Worm (Caenorhabditis elegans) whole organism, L2 larva: ENCODE measurements around the gene lurp-3.

ENCODE experiments used
- C34F6.9 ChIP-seq: fragments of 150-350 bp; optimal IDR thresholded peaks from 2 replicates; lab custom pipeline; 2014; ENCODE audit warnings: missing biosample characterization, missing genetic modification characterization
- F13H6.1 ChIP-seq: sonication (generic microtip); optimal IDR thresholded peaks from 2 replicates; lab custom pipeline; 2016; ENCODE audit warnings: missing genetic modification characterization, missing compliant biosample characterization
- R02D3.7 ChIP-seq: fragments of 150-350 bp; optimal IDR thresholded peaks from 2 replicates; lab custom pipeline; 2014; ENCODE audit warnings: missing biosample characterization, missing genetic modification characterization
- Y55F3AM.14 ChIP-seq: fragments of 200-800 bp; sonication (Bioruptor generic); optimal IDR thresholded peaks from 2 replicates; lab custom pipeline; 2018; ENCODE audit warnings: mild to moderate bottlenecking, missing genetic modification characterization, missing compliant biosample characterization
- ZK546.5 ChIP-seq: sonication (generic microtip); optimal IDR thresholded peaks from 2 replicates; lab custom pipeline; 2017; ENCODE audit warnings: missing biosample characterization, missing genetic modification characterization
- alr-1 ChIP-seq: fragments of 150-350 bp; optimal IDR thresholded peaks from 2 replicates; lab custom pipeline; 2014; ENCODE audit warnings: missing biosample characterization, missing genetic modification characterization
- ceh-16 ChIP-seq: fragments of 150-350 bp; optimal IDR thresholded peaks from 2 replicates; lab custom pipeline; 2014; ENCODE audit warnings: missing biosample characterization, missing genetic modification characterization
- ceh-82 ChIP-seq: fragments of 150-350 bp; optimal IDR thresholded peaks from 2 replicates; lab custom pipeline; 2014; ENCODE audit warnings: missing biosample characterization, missing genetic modification characterization
- crh-2 ChIP-seq: sonication (generic microtip); optimal IDR thresholded peaks from 2 replicates; lab custom pipeline; 2017; ENCODE audit warnings: missing biosample characterization, missing genetic modification characterization
- egl-27 ChIP-seq: sonication (generic microtip); optimal IDR thresholded peaks from 3 replicates; lab custom pipeline; 2017; ENCODE audit warnings: missing biosample characterization, missing genetic modification reagents, missing genetic modification characterization
- elt-1 ChIP-seq: fragments of 150-350 bp; optimal IDR thresholded peaks from 2 replicates; lab custom pipeline; 2014; ENCODE audit warnings: missing biosample characterization, missing genetic modification characterization
- elt-3 ChIP-seq: sonication (generic microtip); optimal IDR thresholded peaks from 2 replicates; lab custom pipeline; 2017; ENCODE audit warnings: missing biosample characterization, missing genetic modification characterization
- fos-1 ChIP-seq: fragments of 150-350 bp; optimal IDR thresholded peaks from 2 replicates; lab custom pipeline; 2014; ENCODE audit warnings: missing biosample characterization, missing genetic modification characterization
- gmeb-1 ChIP-seq: fragments of 150-350 bp; optimal IDR thresholded peaks from 2 replicates; lab custom pipeline; 2014; ENCODE audit warnings: missing biosample characterization, missing genetic modification characterization
- lin-13 ChIP-seq: fragments of 150-350 bp; optimal IDR thresholded peaks from 2 replicates; lab custom pipeline; 2014; ENCODE audit warnings: missing biosample characterization, missing genetic modification reagents, missing genetic modification characterization
- lin-39 ChIP-seq: fragments of 150-350 bp; optimal IDR thresholded peaks from 2 replicates; lab custom pipeline; 2014; ENCODE audit warnings: missing biosample characterization, missing genetic modification reagents, missing genetic modification characterization
- mab-5 ChIP-seq: fragments of 150-350 bp; optimal IDR thresholded peaks from 2 replicates; lab custom pipeline; 2014; ENCODE audit warnings: missing biosample characterization, missing genetic modification characterization
- mbf-1 ChIP-seq: sonication (generic microtip); optimal IDR thresholded peaks from 2 replicates; lab custom pipeline; 2017; ENCODE audit warnings: missing biosample characterization, missing genetic modification characterization
- mdl-1 ChIP-seq, 2 experiments: fragments of 150-350 bp in 1 of 2; sonication (generic microtip) in 1 of 2; optimal IDR thresholded peaks; 2 replicates each; lab custom pipeline; 2017; ENCODE audit warnings: missing biosample characterization in 2 of 2, missing genetic modification characterization in 2 of 2
- nhr-10 ChIP-seq: sonication (generic microtip); optimal IDR thresholded peaks from 2 replicates; lab custom pipeline; 2017; ENCODE audit warnings: missing biosample characterization, missing genetic modification characterization
- nhr-11 ChIP-seq: fragments of 150-350 bp; optimal IDR thresholded peaks from 2 replicates; lab custom pipeline; 2014; ENCODE audit warnings: missing biosample characterization, missing genetic modification characterization
- nhr-12 ChIP-seq: fragments of 150-350 bp; optimal IDR thresholded peaks from 2 replicates; lab custom pipeline; 2014; ENCODE audit warnings: missing biosample characterization, missing genetic modification characterization
- nhr-129 ChIP-seq: fragments of 150-350 bp; optimal IDR thresholded peaks from 2 replicates; lab custom pipeline; 2014; ENCODE audit warnings: missing biosample characterization, missing genetic modification characterization
- nhr-21 ChIP-seq: fragments of 150-350 bp; optimal IDR thresholded peaks from 2 replicates; lab custom pipeline; 2014; ENCODE audit warnings: missing biosample characterization, missing genetic modification characterization
- nhr-23 ChIP-seq: fragments of 150-350 bp; optimal IDR thresholded peaks from 2 replicates; lab custom pipeline; 2014; ENCODE audit warnings: missing biosample characterization, missing genetic modification reagents, missing genetic modification characterization
- nhr-237 ChIP-seq: fragments of 150-350 bp; optimal IDR thresholded peaks from 2 replicates; lab custom pipeline; 2014; ENCODE audit warnings: missing biosample characterization, missing genetic modification characterization
- nhr-25 ChIP-seq: fragments of 150-350 bp; sonication (generic microtip); optimal IDR thresholded peaks from 3 replicates; lab custom pipeline; 2014; ENCODE audit warnings: missing biosample characterization, missing genetic modification characterization
- nhr-77 ChIP-seq: fragments of 150-350 bp; optimal IDR thresholded peaks from 2 replicates; lab custom pipeline; 2014; ENCODE audit warnings: missing biosample characterization, missing genetic modification characterization
- peb-1 ChIP-seq: fragments of 150-350 bp; optimal IDR thresholded peaks from 2 replicates; lab custom pipeline; 2014; ENCODE audit warnings: missing biosample characterization, missing genetic modification characterization
- sem-4 ChIP-seq: fragments of 150-350 bp; optimal IDR thresholded peaks from 2 replicates; lab custom pipeline; 2014; ENCODE audit warnings: missing biosample characterization, missing genetic modification reagents, missing genetic modification characterization
- skn-1 ChIP-seq: sonication (generic microtip); optimal IDR thresholded peaks from 2 replicates; lab custom pipeline; 2017; ENCODE audit warnings: missing biosample characterization, missing genetic modification characterization
- sma-3 ChIP-seq: sonication (generic microtip); optimal IDR thresholded peaks from 2 replicates; lab custom pipeline; 2016; ENCODE audit warnings: missing genetic modification reagents, missing genetic modification characterization, missing compliant biosample characterization
- sma-9 ChIP-seq, 2 experiments: fragments of 150-350 bp in 1 of 2; sonication (generic microtip) in 1 of 2; optimal IDR thresholded peaks; 2 replicates each; lab custom pipeline; 2014 to 2016; ENCODE audit warnings: missing genetic modification characterization in 2 of 2, mild to moderate bottlenecking in 1 of 2, missing biosample characterization in 1 of 2, missing compliant biosample characterization in 1 of 2, missing genetic modification reagents in 1 of 2, moderate library complexity in 1 of 2
- snpc-4 ChIP-seq: fragments of 150-350 bp; optimal IDR thresholded peaks from 2 replicates; lab custom pipeline; 2014; ENCODE audit warnings: missing biosample characterization, missing genetic modification characterization
- unc-39 ChIP-seq: fragments of 150-350 bp; optimal IDR thresholded peaks from 2 replicates; lab custom pipeline; 2014; ENCODE audit warnings: missing biosample characterization, missing genetic modification characterization
- unc-55 ChIP-seq: fragments of 150-350 bp; sonication (generic microtip); optimal IDR thresholded peaks from 3 replicates; lab custom pipeline; 2014; ENCODE audit warnings: missing biosample characterization, missing genetic modification reagents, missing genetic modification characterization
- zag-1 ChIP-seq: fragments of 150-350 bp; optimal IDR thresholded peaks from 2 replicates; lab custom pipeline; 2014; ENCODE audit warnings: missing biosample characterization, missing genetic modification characterization
- ztf-1 ChIP-seq: fragments of 200-800 bp; sonication (Bioruptor generic); conservative IDR thresholded peaks from 2 replicates; pipeline ENCODE4 v1.3.6; 2022; ENCODE audit warnings: missing genetic modification characterization, missing compliant biosample characterization
- ztf-11 ChIP-seq: sonication (generic microtip); optimal IDR thresholded peaks from 2 replicates; lab custom pipeline; 2017; ENCODE audit warnings: missing biosample characterization, missing genetic modification characterization

Gene lurp-3

DNA sequence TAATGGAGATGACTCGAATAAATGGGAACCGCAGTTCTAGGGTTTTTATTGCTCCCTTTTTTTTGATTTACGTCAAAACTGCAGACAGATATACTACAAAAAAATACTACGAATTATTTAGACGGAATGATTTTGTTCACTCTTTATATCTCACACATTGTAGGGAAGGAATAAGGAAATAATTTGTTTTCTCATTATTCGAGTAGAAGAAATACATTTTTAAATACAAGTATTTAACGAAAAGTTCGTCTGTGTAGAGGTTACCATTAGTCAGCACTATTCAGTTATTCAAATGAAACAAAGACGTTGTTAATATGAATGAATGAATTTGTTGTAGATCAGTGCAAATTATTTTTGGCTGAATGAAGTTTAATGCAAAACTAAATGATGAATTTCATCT is 28.8 kb upstream of the lurp-3 start, which contains the start of gene srd-18:
TSS of gene srd-18 (minus strand) at position 101 of the 400 bp plus-strand sequence.
- no peak for TF ChIP-seq sma-9 (GFP tag; optimal IDR thresholded peaks at IDR 0.05; lab: Kevin White, UChicago)
- TF ChIP-seq sma-9 (tag; optimal IDR thresholded peaks at IDR 0.05; lab: Kevin White, UChicago) = no peak
- TF ChIP-seq crh-2 = no peak
- TF ChIP-seq nhr-10 (tag; lab: Kevin White, UChicago) = no peak
- TF ChIP-seq ztf-11 (tag; lab: Kevin White, UChicago) = no peak
- TF ChIP-seq unc-55 (GFP tag; lab: Kevin White, UChicago) = no peak
- TF ChIP-seq mbf-1 (tag; lab: Kevin White, UChicago) = no peak
- no peak for TF ChIP-seq sma-3 (GFP tag; lab: Kevin White, UChicago)
- no peak for TF ChIP-seq nhr-23 (tag; lab: Kevin White, UChicago)
- TF ChIP-seq nhr-21 = no peak
- TF ChIP-seq unc-39 (tag; lab: Kevin White, UChicago) = no peak
- no peak for TF ChIP-seq sem-4 (tag; lab: Kevin White, UChicago)
- no peak for TF ChIP-seq nhr-25 (tag; lab: Kevin White, UChicago)
- no peak for TF ChIP-seq elt-1
- TF ChIP-seq elt-3 (tag; lab: Kevin White, UChicago) = no peak
- no peak for TF ChIP-seq lin-13 (GFP tag; lab: Kevin White, UChicago)
- TF ChIP-seq nhr-11 (tag; lab: Kevin White, UChicago) = no peak
- TF ChIP-seq R02D3.7 = no peak
- no peak for TF ChIP-seq ztf-1 (GFP tag; lab: Robert Waterston, UW)

DNA sequence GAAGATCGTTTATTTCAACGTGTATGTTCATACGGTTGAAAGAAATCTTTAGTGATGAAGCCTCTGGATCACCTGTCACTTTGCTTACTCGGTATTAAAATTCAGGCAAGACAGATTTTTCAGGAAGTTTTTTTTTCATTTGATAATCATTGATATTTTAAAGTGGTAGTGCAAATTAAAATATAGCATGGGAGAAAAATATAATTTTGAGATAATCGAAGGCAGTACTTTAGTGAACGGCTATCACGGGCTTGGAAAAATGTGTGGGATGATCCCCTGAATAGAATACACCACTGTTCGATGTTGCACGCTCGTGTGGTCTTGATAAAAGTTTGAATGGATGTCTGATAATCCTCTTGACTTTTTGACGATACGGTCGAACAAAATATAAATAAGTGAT is 28.2 kb upstream of the lurp-3 start:
- TF ChIP-seq mab-5 (no peak), ZK546.5 (no peak), ceh-16 (no peak), nhr-25 (tag; lab: Kevin White, UChicago) (no peak), nhr-77 (tag; lab: Kevin White, UChicago) (no peak), fos-1 (tag; lab: Kevin White, UChicago) (no peak), nhr-237 (tag; lab: Kevin White, UChicago) (no peak), nhr-129 (no peak), C34F6.9 (tag; lab: Kevin White, UChicago) (no peak), nhr-12 (tag; lab: Kevin White, UChicago) (no peak), mdl-1 (tag; optimal IDR thresholded peaks at IDR 0.05; lab: Kevin White, UChicago) (no peak), nhr-10 (tag; lab: Kevin White, UChicago) (no peak), gmeb-1 (tag; lab: Kevin White, UChicago) (no peak), alr-1 (tag; lab: Kevin White, UChicago) (no peak), snpc-4 (tag; lab: Kevin White, UChicago) (no peak), zag-1 (no peak), lin-39 (tag; lab: Kevin White, UChicago) (no peak), R02D3.7 (no peak)

DNA sequence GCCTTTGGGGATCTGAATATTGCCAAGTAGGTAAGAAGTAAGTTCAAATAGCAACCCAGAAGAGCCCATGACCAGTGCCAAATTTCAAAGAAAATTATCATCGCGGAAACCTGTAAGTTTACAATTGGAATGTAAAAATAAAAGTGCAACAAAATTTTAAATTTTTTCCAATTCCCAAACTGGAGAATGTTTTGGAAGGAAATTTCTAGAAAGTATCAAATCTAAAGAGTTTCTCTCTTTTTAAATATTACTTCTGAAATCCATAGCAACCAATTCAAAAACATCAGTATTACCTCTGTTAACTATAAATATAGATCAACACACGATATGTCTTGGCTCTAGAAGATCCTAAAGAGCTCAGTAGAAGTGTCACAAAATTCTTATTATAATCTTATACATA is 26.9 kb upstream of the lurp-3 start, which contains the start of gene srd-19:
TSS of gene srd-19 (minus strand) at position 101 of the 400 bp plus-strand sequence.
- TF ChIP-seq skn-1 (tag; lab: Kevin White, UChicago) = no peak
- no peak for TF ChIP-seq ceh-82 (tag; lab: Kevin White, UChicago)
- no peak for TF ChIP-seq fos-1 (tag; lab: Kevin White, UChicago)
- TF ChIP-seq nhr-12 (tag; lab: Kevin White, UChicago) = no peak
- TF ChIP-seq lin-39 (tag; lab: Kevin White, UChicago) = no peak
- TF ChIP-seq ztf-11 (tag; lab: Kevin White, UChicago) = no peak
- TF ChIP-seq Y55F3AM.14 (GFP tag; lab: Kevin White, UChicago) = no peak
- no peak for TF ChIP-seq nhr-237 (tag; lab: Kevin White, UChicago)
- TF ChIP-seq egl-27 (tag; lab: Kevin White, UChicago) = no peak
- TF ChIP-seq elt-3 (tag; lab: Kevin White, UChicago) = no peak
- TF ChIP-seq sma-9 (GFP tag; optimal IDR thresholded peaks at IDR 0.05; lab: Kevin White, UChicago) = no peak
- no peak for TF ChIP-seq sma-9 (tag; optimal IDR thresholded peaks at IDR 0.05; lab: Kevin White, UChicago)
- TF ChIP-seq nhr-10 (tag; lab: Kevin White, UChicago) = no peak
- TF ChIP-seq F13H6.1 (tag; lab: Kevin White, UChicago) = no peak
- TF ChIP-seq elt-1 = no peak
- no peak for TF ChIP-seq snpc-4 (tag; lab: Kevin White, UChicago)
- no peak for TF ChIP-seq peb-1 (tag; lab: Kevin White, UChicago)
